Fruit fly (Drosophila melanogaster): ENCODE results near the gene CG43867.

- TF ChIP-seq bab1 (GFP tag; optimal IDR thresholded peaks at IDR 0.05): no peak
- TF ChIP-seq toe (GFP tag; optimal IDR thresholded peaks at IDR 0.05): no peak
Measured at dm6 chrX:898367-898766, 29.4 kb downstream of the CG43867 start.

All from whole organism, adult.